Fruit fly (Drosophila melanogaster) whole organism, embryonic: ENCODE results near the gene qjt.

ENCODE experiments used
- Antp ChIP-seq: fragments of 200-800 bp; sonication (Bioruptor generic); optimal IDR thresholded peaks from 3 replicates; lab custom pipeline; 2016; ENCODE audit warnings: missing biosample characterization, missing genetic modification characterization
- Awh ChIP-seq: fragments of 200-800 bp; sonication (Bioruptor generic); IDR thresholded peaks from 2 replicates; pipeline ENCODE4, ENCODE4 v1.3.6; 2022; ENCODE audit warnings: missing biosample characterization, missing genetic modification characterization
- B-H2 ChIP-seq: fragments of 200-800 bp; sonication (Bioruptor generic); optimal IDR thresholded peaks from 2 replicates; lab custom pipeline; 2018; ENCODE audit warnings: missing biosample characterization, mild to moderate bottlenecking, missing genetic modification characterization
- CG10267 ChIP-seq: fragments of 200-800 bp; sonication (Bioruptor generic); optimal IDR thresholded peaks from 2 replicates; lab custom pipeline; 2018; ENCODE audit warnings: missing biosample characterization, mild to moderate bottlenecking, missing genetic modification characterization, moderate library complexity
- CG1602 ChIP-seq: fragments of 200-800 bp; sonication (Bioruptor generic); optimal IDR thresholded peaks from 3 replicates; lab custom pipeline; 2016; ENCODE audit warnings: missing biosample characterization, missing genetic modification characterization
- CG16813 ChIP-seq: fragments of 200-800 bp; sonication (Bioruptor generic); IDR thresholded peaks from 3 replicates; pipeline ENCODE4 v1.3.6; 2022; ENCODE audit warnings: missing biosample characterization, missing genetic modification characterization; ENCODE audit not compliant: partially characterized antibody
- CG31388 ChIP-seq: fragments of 200-800 bp; sonication (Bioruptor generic); optimal IDR thresholded peaks from 2 replicates; lab custom pipeline; 2016; ENCODE audit warnings: missing biosample characterization, missing genetic modification characterization
- CG4328 ChIP-seq: fragments of 200-800 bp; sonication (Bioruptor generic); optimal IDR thresholded peaks from 3 replicates; lab custom pipeline; 2017; ENCODE audit warnings: missing biosample characterization, missing genetic modification reagents, missing genetic modification characterization
- CG4854 ChIP-seq: fragments of 200-800 bp; sonication (Bioruptor generic); optimal IDR thresholded peaks from 2 replicates; lab custom pipeline; 2016; ENCODE audit warnings: missing biosample characterization, missing genetic modification characterization, inconsistent platforms
- CG6689 ChIP-seq: fragments of 200-800 bp; sonication (Bioruptor generic); IDR thresholded peaks from 2 replicates; pipeline ENCODE4 v1.3.6; 2022; ENCODE audit warnings: missing biosample characterization, missing genetic modification characterization
- CrebB ChIP-seq: fragments of 200-800 bp; sonication (Bioruptor generic); optimal IDR thresholded peaks from 3 replicates; lab custom pipeline; 2018; ENCODE audit warnings: missing biosample characterization, mild to moderate bottlenecking, missing genetic modification characterization
- HLH3B ChIP-seq: fragments of 200-800 bp; sonication (Bioruptor generic); IDR thresholded peaks from 2 replicates; pipeline ENCODE4 v1.3.6; 2022; ENCODE audit warnings: missing biosample characterization, missing genetic modification characterization
- NK7.1 ChIP-seq: fragments of 200-800 bp; sonication (Bioruptor generic); optimal IDR thresholded peaks from 3 replicates; lab custom pipeline; 2016; ENCODE audit warnings: missing biosample characterization, missing genetic modification characterization
- Sox102F ChIP-seq: fragments of 200-800 bp; sonication (Bioruptor generic); optimal IDR thresholded peaks from 2 replicates; lab custom pipeline; 2018; ENCODE audit warnings: missing biosample characterization, mild to moderate bottlenecking, missing genetic modification characterization, moderate library complexity
- Xbp1 ChIP-seq: fragments of 200-800 bp; sonication (Bioruptor generic); optimal IDR thresholded peaks from 3 replicates; lab custom pipeline; 2016; ENCODE audit warnings: missing biosample characterization, mild to moderate bottlenecking, missing genetic modification characterization
- amos ChIP-seq: fragments of 200-800 bp; sonication (Bioruptor generic); IDR thresholded peaks from 2 replicates; pipeline ENCODE4 v1.3.6; 2022; ENCODE audit warnings: missing biosample characterization, missing genetic modification characterization; ENCODE audit not compliant: partially characterized antibody
- ash1 ChIP-seq: fragments of 200-800 bp; sonication (Bioruptor generic); optimal IDR thresholded peaks from 2 replicates; lab custom pipeline; 2018; ENCODE audit warnings: missing biosample characterization, mild to moderate bottlenecking, missing genetic modification characterization
- bigmax ChIP-seq: fragments of 200-800 bp; sonication (Bioruptor generic); optimal IDR thresholded peaks from 2 replicates; lab custom pipeline; 2018; ENCODE audit warnings: missing biosample characterization, mild to moderate bottlenecking, missing genetic modification characterization
- cas ChIP-seq: fragments of 200-800 bp; sonication (Bioruptor generic); IDR thresholded peaks from 2 replicates; pipeline ENCODE4 v1.3.6; 2022; ENCODE audit warnings: missing biosample characterization, missing genetic modification characterization
- ci ChIP-seq: fragments of 200-800 bp; sonication (Bioruptor generic); IDR thresholded peaks from 3 replicates; pipeline ENCODE4 v1.3.6; 2022; ENCODE audit warnings: missing biosample characterization, missing genetic modification characterization
- hkb ChIP-seq, 2 experiments: fragments of 200-800 bp in 1 of 2; fragments of >200 bp in 1 of 2; sonication (Bioruptor generic) in 1 of 2; IDR thresholded peaks in 1 of 2; optimal IDR thresholded peaks in 1 of 2; 2 replicates each; pipeline versions ENCODE4 v1.3.6 to Lab custom; 2017 to 2022; ENCODE audit warnings: missing biosample characterization in 1 of 2, missing genetic modification characterization in 1 of 2
- peb ChIP-seq: fragments of 200-800 bp; sonication (Bioruptor generic); IDR thresholded peaks from 2 replicates; pipeline ENCODE4 v1.3.6; 2022; ENCODE audit warnings: missing biosample characterization, missing genetic modification characterization
- pzg ChIP-seq: fragments of 200-800 bp; sonication (Bioruptor generic); optimal IDR thresholded peaks from 3 replicates; lab custom pipeline; 2018; ENCODE audit warnings: missing biosample characterization, mild to moderate bottlenecking, missing genetic modification characterization, moderate library complexity
- ranshi ChIP-seq: fragments of 200-800 bp; sonication (Bioruptor generic); IDR thresholded peaks from 2 replicates; pipeline ENCODE4 v1.3.6; 2022; ENCODE audit warnings: missing biosample characterization, missing genetic modification characterization
- stwl ChIP-seq: fragments of 200-800 bp; sonication (Bioruptor generic); optimal IDR thresholded peaks from 3 replicates; lab custom pipeline; 2018; ENCODE audit warnings: missing biosample characterization, mild to moderate bottlenecking, missing genetic modification characterization, moderate library complexity

qjt gene

dm6 chr3L:17513893-17514616, 35.2 kb downstream of the qjt start, which contains the start of the genes U4-U6-60K and CG7564 (continued):
- peak; percentile 99 for TF ChIP-seq CG16813 (GFP tag; lab: Robert Waterston, UW)
- TF ChIP-seq CG4854 (GFP tag; lab: Kevin White, UChicago) = peak; percentile 22
- peak; percentile 61 for TF ChIP-seq hkb (optimal IDR thresholded peaks at IDR 0.05; lab: Kevin White, UChicago)
- TF ChIP-seq hkb (GFP tag; IDR thresholded peaks at IDR 0.05; lab: Robert Waterston, UW) = no peak
- TF ChIP-seq Sox102F = peak; percentile 25
- TF ChIP-seq CG10267 (tag; lab: Kevin White, UChicago) = peak; percentile 98
- peak; percentile 53 for TF ChIP-seq Antp (GFP tag; lab: Kevin White, UChicago)
- TF ChIP-seq cas = no peak
- no peak; the same call in 2 of the 3 replicates for TF ChIP-seq ci
- TF ChIP-seq ranshi (GFP tag; lab: Robert Waterston, UW) = peak; percentile 33; the same call in 1 of the 2 replicates
- no peak for TF ChIP-seq bigmax (GFP tag; lab: Kevin White, UChicago)
- no peak for TF ChIP-seq NK7.1 (GFP tag; lab: Kevin White, UChicago)
- TF ChIP-seq HLH3B (GFP tag; lab: Robert Waterston, UW) = peak; percentile 13; the same call in 1 of the 2 replicates
- no peak for TF ChIP-seq peb (GFP tag; lab: Robert Waterston, UW)
- no peak for TF ChIP-seq CrebB (tag; lab: Kevin White, UChicago)
- TF ChIP-seq Awh (GFP tag; lab: Robert Waterston, UW) = no peak
- TF ChIP-seq ash1 (GFP tag; lab: Kevin White, UChicago) = no peak
- no peak for TF ChIP-seq CG6689 (GFP tag; lab: Robert Waterston, UW)
- TF ChIP-seq amos (GFP tag; lab: Robert Waterston, UW) = peak; percentile 98
- peak; percentile 77 for TF ChIP-seq Xbp1 (GFP tag; lab: Kevin White, UChicago)
- TF ChIP-seq pzg (GFP tag; lab: Kevin White, UChicago) = peak; percentile 53
- peak; percentile 33 for TF ChIP-seq B-H2 (GFP tag; lab: Kevin White, UChicago)
- peak; percentile 61 for TF ChIP-seq CG1602 (GFP tag; lab: Kevin White, UChicago)
- TF ChIP-seq stwl (tag; lab: Kevin White, UChicago) = peak; percentile 25
- peak; percentile 46 for TF ChIP-seq CG4328 (GFP tag; lab: Kevin White, UChicago)
- TF ChIP-seq CG31388 = no peak
